Fruit fly (Drosophila melanogaster) whole organism, larva: ENCODE results near the gene CG12522.
"Not testable (repeated sequence)": the region's sequence is repeated elsewhere in the genome, so short reads cannot be mapped to it uniquely, and the experiment has no call there.

Experiments used
- noc ChIP-seq: fragments of 200-800 bp; sonication (Bioruptor generic); optimal IDR thresholded peaks from 3 replicates; lab custom pipeline; 2019; ENCODE audit warnings: missing biosample characterization, mild to moderate bottlenecking, missing genetic modification characterization, moderate library complexity

The CG12522 gene

dm6 chr3L:11119901-11120418 is 11.9 kb downstream of the CG12522 start:
- TF ChIP-seq noc (tag; lab: Kevin White, UChicago), result peak; percentile 8

DNA sequence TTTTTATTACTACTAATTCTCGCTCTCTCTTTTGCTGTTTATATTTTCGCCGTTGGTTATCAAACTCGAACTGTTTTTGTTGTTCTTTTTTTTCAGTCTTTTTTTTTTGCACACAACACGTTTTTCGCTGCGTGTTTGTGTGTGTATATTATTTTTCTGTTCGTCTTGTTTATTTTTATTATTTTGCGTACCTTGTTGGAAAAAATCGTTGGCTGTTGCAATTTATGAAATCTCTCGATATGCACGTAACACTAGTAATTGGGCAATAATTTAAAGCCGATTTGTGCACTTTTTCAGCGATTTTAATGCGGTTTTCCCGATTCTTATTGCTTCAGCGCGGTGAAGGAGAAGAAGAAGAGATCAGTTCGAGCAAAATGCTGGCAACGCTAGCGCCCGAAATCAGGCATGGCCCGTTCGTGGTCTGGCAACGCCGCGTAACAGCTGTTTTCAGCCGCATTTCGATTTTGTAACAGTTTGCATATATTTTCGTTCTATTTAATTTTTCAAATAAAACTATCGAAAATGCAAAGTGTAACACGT is 12.5 kb downstream of the CG12522 start, which contains the start of the genes FoxK and mRpL2:
Gene FoxK, minus strand, starts transcription at position 365 of the 540 bp plus-strand sequence.
Gene mRpL2, plus strand, starts transcription at position 429 of the 540 bp plus-strand sequence.
- peak; percentile 13 for TF ChIP-seq noc (tag; lab: Kevin White, UChicago)

- peak; percentile 22 for TF ChIP-seq noc (tag; lab: Kevin White, UChicago)
Observed at dm6 chr3L:11123088-11123487, 15.1 kb downstream of the CG12522 start, which contains the start of the genes Ufd1 and NaPi-III. Gene Ufd1 (minus strand): TSS chr3L:11123216. Gene NaPi-III (plus strand): TSS chr3L:11123348.

DNA sequence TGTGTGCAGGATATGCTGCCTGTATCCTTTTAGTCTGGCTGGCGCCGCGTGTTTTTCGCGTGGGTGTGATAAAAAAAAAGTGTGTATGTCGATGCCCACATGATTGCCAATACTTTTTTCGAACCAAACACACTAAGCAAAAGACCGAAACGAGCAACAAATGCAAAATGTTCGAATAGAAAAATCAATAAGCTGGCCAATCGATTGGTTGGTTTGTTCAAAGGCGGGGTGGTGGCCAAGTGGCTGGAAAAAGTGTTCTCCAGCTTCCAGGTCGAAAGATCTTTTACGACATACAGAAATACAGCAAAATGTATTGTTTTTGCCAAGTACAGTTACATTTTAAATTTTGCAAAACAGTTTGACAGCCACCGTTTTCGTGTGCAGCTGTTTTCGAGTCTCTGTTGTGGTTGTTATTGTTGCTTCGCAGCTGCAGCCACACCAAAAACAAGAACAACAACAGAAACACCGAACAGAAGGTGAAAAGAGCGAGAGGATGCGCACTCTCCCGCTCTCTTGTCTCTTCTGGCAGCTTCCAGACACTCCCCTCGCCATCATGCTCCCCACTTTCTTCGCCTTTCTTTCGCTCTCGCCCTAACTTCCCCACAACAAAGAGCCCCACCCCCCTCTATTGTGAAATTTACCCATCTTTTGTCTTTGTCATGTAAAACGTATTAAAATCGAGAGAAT is 15.7 kb downstream of the CG12522 start:
- TF ChIP-seq noc (tag; lab: Kevin White, UChicago), result no peak

dm6 chr3L:11124439-11124838 is 16.4 kb downstream of the CG12522 start:
- TF ChIP-seq noc (tag; lab: Kevin White, UChicago), result no peak

DNA sequence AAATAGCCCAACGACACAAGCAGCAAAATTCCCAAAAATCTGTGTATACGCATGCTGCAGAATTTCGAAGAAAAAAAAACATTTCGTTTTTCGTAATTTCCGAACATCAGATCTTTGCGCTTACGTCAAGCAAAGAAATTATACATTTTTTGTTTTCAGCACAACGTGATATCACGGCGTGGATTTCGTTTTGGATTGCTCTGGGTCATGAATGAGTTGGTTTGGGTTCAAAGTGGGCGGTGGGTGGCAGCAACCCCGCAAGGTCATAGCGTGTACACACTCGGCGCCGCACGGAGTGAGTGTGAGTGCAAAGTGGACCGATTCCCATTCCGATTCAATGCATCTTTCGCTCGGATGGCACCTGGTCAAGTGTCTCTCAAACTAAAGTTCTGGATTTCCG is 16.8 kb downstream of the CG12522 start:
- no peak for TF ChIP-seq noc (tag; lab: Kevin White, UChicago)

dm6 chr3L:11125636-11126532 is 17.8 kb downstream of the CG12522 start:
- peak; percentile 49 for TF ChIP-seq noc (tag; lab: Kevin White, UChicago)

DNA sequence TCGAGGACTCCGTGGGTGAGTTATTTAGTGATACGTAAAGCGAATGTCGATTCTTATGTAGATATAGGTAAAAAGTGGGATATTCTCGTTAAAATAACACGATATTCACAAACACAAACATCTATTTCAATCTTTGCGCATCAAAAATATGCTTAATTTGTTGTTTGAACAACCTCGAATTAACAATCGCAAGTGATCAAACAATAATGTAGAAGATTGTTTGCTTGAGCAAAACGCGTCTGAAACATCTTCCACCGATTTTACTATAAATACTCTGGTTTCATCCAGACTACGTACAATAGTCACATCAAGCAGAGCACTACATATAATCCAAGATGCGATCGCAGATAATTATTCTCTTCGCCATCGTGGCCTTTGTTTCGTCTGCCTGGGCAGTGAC is 22.5 kb downstream of the CG12522 start, which contains the start of gene nol:
Gene nol, plus strand, starts transcription at position 301 of the 400 bp plus-strand sequence.
- TF ChIP-seq noc (tag; lab: Kevin White, UChicago), result no peak

DNA sequence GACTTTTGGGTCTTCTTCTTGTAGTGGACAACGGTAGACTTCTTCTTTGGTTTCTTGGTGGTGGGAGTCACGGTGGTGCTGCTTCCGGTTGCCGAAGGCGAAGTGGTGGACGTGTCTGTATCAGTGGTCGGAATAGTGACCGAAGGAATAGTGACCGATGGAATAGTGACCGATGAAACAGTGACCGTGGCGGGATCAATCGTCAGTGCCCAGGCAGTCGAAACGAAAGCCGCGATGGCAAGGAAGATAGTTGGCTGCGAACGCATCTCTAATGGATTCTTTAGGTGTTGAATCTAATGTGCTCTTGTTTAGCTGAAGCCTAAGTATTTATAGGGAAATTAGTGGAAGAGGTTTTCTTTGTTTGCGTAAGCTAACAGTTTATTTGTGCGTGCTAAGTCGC is 24.0 kb downstream of the CG12522 start, which contains the start of gene CG32074:
Gene CG32074, minus strand, starts transcription at position 268 of the 400 bp plus-strand sequence.
- not testable (repeated sequence) for TF ChIP-seq noc (tag; lab: Kevin White, UChicago)

DNA sequence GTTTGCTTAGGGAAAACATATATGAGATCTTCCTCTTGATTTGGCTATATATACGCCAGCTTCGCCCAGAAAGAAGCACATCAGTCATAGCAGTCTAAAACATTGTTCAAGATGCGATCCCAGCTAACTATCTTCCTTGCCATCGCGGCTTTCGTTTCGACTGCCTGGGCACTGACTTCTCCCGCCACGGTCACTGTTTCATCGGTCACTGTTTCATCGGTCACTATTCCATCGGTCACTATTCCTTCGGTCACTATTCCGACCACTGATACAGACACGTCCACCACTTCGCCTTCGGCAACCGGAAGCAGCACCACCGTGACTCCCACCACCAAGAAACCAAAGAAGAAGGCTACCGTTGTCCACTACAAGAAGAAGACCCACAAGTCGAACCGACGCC is 26.9 kb downstream of the CG12522 start, which contains the start of gene CG14143:
Gene CG14143, plus strand, starts transcription at position 102 of the 400 bp plus-strand sequence.
- not testable (repeated sequence) for TF ChIP-seq noc (tag; lab: Kevin White, UChicago)

DNA sequence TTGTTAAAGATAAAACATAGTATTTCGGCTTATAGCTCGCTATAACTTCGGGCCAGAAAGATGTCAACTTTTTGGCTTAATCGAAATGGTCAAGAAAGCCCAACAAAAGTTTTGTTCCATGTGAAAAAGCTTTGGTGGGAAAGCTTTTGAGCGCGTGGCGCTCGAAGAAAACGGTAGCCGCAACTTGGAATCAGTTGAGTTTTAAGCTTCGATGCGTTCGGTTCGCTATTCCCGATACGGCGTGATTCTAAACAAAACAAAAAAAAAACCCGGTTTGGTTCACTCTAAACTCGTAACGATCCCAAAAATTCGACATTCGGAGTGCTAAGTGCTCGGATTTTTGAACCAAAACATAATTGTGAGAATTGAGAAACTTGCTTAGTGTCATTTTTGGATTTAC is 27.8 kb downstream of the CG12522 start, which contains the start of gene IRSp53:
Gene IRSp53, plus strand, starts transcription at position 204 of the 400 bp plus-strand sequence.
- no peak for TF ChIP-seq noc (tag; lab: Kevin White, UChicago)

- TF ChIP-seq noc (tag; lab: Kevin White, UChicago), result no peak
Observed at dm6 chr3L:11136349-11136748, 28.3 kb downstream of the CG12522 start.

DNA sequence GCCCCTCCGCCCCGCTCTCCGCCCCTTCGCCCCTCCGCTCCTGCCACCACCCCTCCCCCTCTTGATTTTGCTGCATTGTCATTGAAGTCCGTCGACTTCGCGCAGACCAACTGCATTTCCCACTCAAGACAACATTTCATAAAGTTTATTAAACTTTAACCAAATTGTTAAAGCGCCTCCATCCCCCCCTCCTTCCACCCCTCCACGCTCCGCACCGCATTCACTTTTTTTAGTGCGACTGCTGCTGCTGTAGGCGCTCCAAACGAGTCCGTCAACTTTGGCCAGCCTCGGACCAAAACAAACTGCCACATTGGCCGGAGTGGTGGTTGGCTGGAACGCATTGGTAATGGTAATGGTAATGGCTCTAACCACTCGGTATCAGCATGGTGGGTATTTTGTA is 30.8 kb downstream of the CG12522 start:
- no peak for TF ChIP-seq noc (tag; lab: Kevin White, UChicago)

DNA sequence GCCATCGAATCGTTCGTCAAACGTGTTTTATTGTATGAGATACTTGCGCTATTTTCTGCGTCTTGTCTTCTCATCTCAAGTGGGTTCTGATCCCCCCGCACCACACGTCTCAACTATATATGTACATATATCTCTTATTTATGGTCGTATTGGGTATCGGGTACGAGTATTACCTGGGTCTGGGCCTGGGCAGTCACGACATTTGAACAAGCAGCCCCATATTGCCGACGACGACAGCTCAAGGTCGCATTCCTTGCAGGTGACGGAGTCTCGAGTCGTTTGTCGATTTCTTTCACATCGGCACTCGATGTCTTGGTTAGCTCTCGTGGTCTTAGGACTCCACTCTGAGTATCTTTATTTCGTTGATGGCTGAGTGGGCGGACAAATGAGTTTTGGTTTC is 37.0 kb downstream of the CG12522 start:
- TF ChIP-seq noc (tag; lab: Kevin White, UChicago), result no peak

DNA sequence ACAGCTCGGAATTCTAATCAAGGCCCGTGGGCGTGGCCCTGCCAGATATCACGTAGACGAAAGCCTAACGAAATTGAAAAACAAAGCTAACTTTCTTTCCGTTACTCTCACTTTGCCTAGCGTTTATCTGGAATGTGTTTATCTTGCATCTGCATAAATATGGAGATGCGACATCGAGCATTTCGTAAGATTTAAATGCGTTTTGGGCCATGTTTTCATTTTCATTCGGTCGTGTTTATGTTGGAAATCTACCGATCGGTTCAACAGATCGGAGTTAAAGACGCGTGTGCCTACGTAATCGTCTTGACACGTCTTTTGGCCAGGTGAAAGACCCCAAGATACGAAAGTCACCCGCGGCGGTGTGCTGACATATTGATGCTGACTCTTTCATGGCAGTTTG is 39.6 kb downstream of the CG12522 start:
- no peak for TF ChIP-seq noc (tag; lab: Kevin White, UChicago)
